Worm (Caenorhabditis elegans): ENCODE results near the gene C56A3.6.

C56A3.6 gene

ce11 chrV:13515115-13515514 lies 41.1 kb downstream of the C56A3.6 start, which contains the start of gene semi-1:
Gene semi-1 (minus strand): TSS chrV:13515215.
- TF ChIP-seq ceh-44 (GFP tag; IDR thresholded peaks at IDR 0.05) = no peak

ce11 chrV:13512515-13512914 lies 43.7 kb downstream of the C56A3.6 start:
- TF ChIP-seq unc-62 (GFP tag; optimal IDR thresholded peaks at IDR 0.05 in 1 of 2) = peak in 1 of 2 experiments; percentile 93
- TF ChIP-seq unc-62 (tag; optimal IDR thresholded peaks at IDR 0.05) = no peak
- no peak for TF ChIP-seq lin-39 (tag; optimal IDR thresholded peaks at IDR 0.05)
- TF ChIP-seq ceh-62 (tag; optimal IDR thresholded peaks at IDR 0.05) = no peak

- TF ChIP-seq lin-38 (GFP tag; IDR thresholded peaks at IDR 0.05) (no peak), nhr-6 (tag; optimal IDR thresholded peaks at IDR 0.05) (no peak), dmd-6 (GFP tag; IDR thresholded peaks at IDR 0.05) (no peak), vab-7 (GFP tag; IDR thresholded peaks at IDR 0.05) (no peak), nhr-48 (tag; optimal IDR thresholded peaks at IDR 0.05) (no peak), ctbp-1 (GFP tag; IDR thresholded peaks at IDR 0.05) (no peak), fos-1 (tag; optimal IDR thresholded peaks at IDR 0.05) (no peak), mxl-3 (GFP tag; optimal IDR thresholded peaks at IDR 0.05) (no peak), rbr-2 (tag; optimal IDR thresholded peaks at IDR 0.05) (no peak), nhr-76 (tag; optimal IDR thresholded peaks at IDR 0.05) (no peak), ceh-20 (GFP tag; IDR thresholded peaks at IDR 0.05) (no peak), zip-2 (tag; optimal IDR thresholded peaks at IDR 0.05) (no peak)
Observed at ce11 chrV:13511618-13512017, 44.6 kb downstream of the C56A3.6 start, which contains the start of gene avr-15. Gene avr-15 (minus strand): TSS chrV:13511718.

ce11 chrV:13509504-13509903 lies 46.7 kb downstream of the C56A3.6 start:
- TF ChIP-seq lim-7 (GFP tag; IDR thresholded peaks at IDR 0.05) = 0 out of 2 replicates have a peak, but pooled peaks have one; percentile 34

- 0 out of 2 replicates have a peak, but pooled peaks have one; percentile 10 for TF ChIP-seq F26F4.8 (GFP tag; conservative IDR thresholded peaks at IDR 0.05)
Observed at ce11 chrV:13507078-13507477, 49.1 kb downstream of the C56A3.6 start.

ce11 chrV:13506321-13506720 lies 49.9 kb downstream of the C56A3.6 start, which contains the start of gene R11G10.4:
Gene R11G10.4 (plus strand): TSS chrV:13506621.
- TF ChIP-seq F49E8.2 (tag; optimal IDR thresholded peaks at IDR 0.05; ENCODE audit: borderline replicate concordance) = no peak
- no peak for TF ChIP-seq daf-12 (tag; optimal IDR thresholded peaks at IDR 0.05)
- TF ChIP-seq nhr-77 (tag; optimal IDR thresholded peaks at IDR 0.05) = no peak
- TF ChIP-seq egl-43 (GFP tag; IDR thresholded peaks at IDR 0.05) = no peak
- no peak for TF ChIP-seq daf-16 (GFP tag; optimal IDR thresholded peaks at IDR 0.05)
- TF ChIP-seq daf-16 (tag; optimal IDR thresholded peaks at IDR 0.05) = no peak
